Worm (Caenorhabditis elegans): ENCODE measurements around the gene ZK892.6.

ZK892.6 gene

DNA sequence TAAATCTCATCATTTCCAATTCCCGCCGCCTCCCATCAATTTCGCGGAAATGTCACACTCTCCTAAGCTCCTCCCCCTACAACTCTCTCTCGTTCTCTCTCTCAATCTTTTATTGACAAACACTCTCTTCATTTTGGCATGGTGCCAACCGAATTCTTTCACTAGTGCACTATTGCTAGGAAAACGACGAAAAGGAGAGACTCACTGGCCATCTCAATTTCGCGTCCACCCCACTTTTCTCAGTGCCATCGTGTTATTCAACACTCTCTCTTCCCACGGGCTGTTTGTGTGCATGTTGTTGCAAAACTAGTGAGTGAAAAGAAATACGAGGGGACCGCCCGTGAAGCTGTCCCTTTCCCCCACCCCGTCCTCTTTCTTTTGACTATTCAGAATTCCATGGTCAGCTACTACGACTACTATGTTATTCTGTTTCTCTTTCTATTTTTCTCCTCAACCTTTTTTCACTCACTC, 5.0 kb upstream of the ZK892.6 start (continued):
- peak; percentile 8 for TF ChIP-seq lir-3 (tag; optimal IDR thresholded peaks at IDR 0.05; ENCODE audit: poor library complexity)
- TF ChIP-seq nhr-76 (tag; optimal IDR thresholded peaks at IDR 0.05): no peak
- TF ChIP-seq hlh-17 (GFP tag; optimal IDR thresholded peaks at IDR 0.05; ENCODE audit: borderline replicate concordance): no peak
- no peak for TF ChIP-seq C04F5.9 (tag; optimal IDR thresholded peaks at IDR 0.05)
- TF ChIP-seq tlp-1 (tag; optimal IDR thresholded peaks at IDR 0.05): no peak
- TF ChIP-seq lin-13 (GFP tag; optimal IDR thresholded peaks at IDR 0.05): peak; percentile 33
- TF ChIP-seq C34B4.2 (tag; optimal IDR thresholded peaks at IDR 0.05): no peak
- peak; percentile 75 for TF ChIP-seq nhr-85 (tag)
- TF ChIP-seq pax-3 (tag; optimal IDR thresholded peaks at IDR 0.05): no peak
- TF ChIP-seq ceh-8 (GFP tag; optimal IDR thresholded peaks at IDR 0.05): peak; percentile 13

DNA sequence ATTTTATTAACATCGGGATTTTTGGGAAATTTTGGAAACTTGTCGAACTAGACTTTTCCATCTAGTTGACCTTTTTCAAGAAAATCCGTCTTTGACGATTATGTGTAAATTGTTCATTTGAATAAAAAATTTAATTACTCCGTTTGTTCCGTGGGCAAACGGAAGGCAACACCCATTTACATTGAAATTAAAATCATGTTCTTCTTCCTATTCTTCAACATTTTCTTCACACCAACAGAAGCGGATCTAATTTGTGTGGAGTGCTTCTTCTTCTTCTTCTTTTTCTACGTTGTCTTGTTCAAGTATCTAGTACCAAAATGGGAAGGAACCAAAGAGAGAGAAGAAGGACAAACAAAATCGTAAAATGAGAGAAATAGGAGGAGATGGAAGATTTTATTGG, 2.5 kb upstream of the ZK892.6 start:
- TF ChIP-seq lin-14 (GFP tag; optimal IDR thresholded peaks at IDR 0.05) (peak; percentile 23), ets-5 (GFP tag; IDR thresholded peaks at IDR 0.05) (no peak)

DNA sequence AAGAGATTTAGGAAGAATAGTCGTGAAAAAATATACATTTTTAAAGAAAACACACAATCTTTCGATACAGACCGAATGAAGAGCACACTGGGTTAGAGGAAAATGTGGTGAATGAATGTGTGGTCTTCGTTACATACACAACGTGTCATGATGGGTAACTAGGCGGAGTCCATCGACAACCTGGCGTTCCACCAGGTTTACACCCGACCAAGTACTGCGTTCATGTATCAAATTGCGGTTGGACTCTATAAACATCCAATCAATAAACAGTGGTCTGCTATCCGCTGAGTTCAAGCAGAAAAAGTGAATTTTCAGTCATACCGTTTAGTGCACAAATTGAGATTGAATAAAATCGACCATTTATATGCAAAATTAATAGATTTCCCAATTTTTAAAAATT, 1.8 kb upstream of the ZK892.6 start, which contains the start of gene sdz-38:
Gene sdz-38 (minus strand): TSS at position 101 of the 400 bp plus-strand sequence.
- TF ChIP-seq jun-1 (tag; optimal IDR thresholded peaks at IDR 0.05) (no peak), C16A3.4 (tag; optimal IDR thresholded peaks at IDR 0.05) (no peak), swsn-7 (tag; optimal IDR thresholded peaks at IDR 0.05) (no peak), Y116A8C.19 (tag; optimal IDR thresholded peaks at IDR 0.05; ENCODE audit: borderline replicate concordance) (no peak), nhr-19 (GFP tag; conservative IDR thresholded peaks at IDR 0.05) (no peak), ceh-8 (GFP tag; optimal IDR thresholded peaks at IDR 0.05) (no peak), nhr-11 (tag; optimal IDR thresholded peaks at IDR 0.05) (no peak), pax-3 (tag; optimal IDR thresholded peaks at IDR 0.05) (no peak), lin-15B (tag; optimal IDR thresholded peaks at IDR 0.05) (no peak), ceh-88 (GFP tag; IDR thresholded peaks at IDR 0.05) (no peak), grh-1 (GFP tag; IDR thresholded peaks at IDR 0.05) (no peak)

DNA sequence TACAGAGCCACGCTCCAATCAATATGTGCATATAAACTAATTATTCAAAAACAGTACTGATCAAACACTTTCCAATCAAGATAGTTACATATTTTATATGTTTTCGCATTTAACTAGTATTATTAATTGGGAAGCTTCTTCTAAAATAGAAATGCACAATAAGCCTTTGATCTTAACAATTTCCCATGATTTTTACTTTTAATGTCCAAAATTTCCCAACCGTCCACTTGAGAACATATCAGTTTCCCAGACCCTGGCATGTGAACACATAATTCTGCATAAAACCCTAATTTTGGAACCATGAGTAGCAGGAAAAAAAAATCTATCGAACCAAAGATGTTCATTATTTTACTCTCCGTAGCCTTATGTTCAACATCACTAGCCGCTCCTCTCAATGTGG, 3.5 kb downstream of the ZK892.6 start, which contains the start of gene R53.8:
Gene R53.8 (plus strand): TSS at position 301 of the 400 bp plus-strand sequence.
- TF ChIP-seq F16B12.6 (tag; optimal IDR thresholded peaks at IDR 0.05) (no peak), tlp-1 (tag; optimal IDR thresholded peaks at IDR 0.05) (no peak), alr-1 (tag; optimal IDR thresholded peaks at IDR 0.05; ENCODE audit: borderline replicate concordance) (no peak)

DNA sequence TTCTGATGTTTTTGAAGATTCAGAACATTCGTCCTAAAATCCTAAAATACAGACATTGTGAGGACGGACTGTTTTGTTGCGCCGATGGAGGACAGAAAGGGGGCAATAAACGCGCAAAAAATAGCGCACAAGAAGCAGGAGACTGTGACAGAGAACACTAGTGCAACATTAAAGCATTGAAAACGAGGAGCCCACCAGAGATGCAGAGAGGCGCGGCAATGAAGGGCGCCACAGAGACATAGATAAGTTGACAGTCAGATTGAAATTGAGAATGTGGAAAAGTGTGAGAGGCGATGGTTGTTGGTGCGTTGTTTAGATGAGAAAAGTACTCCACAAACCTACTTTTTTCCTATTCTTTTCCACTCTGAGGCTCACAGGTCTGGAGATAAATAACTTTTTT, 5.0 kb downstream of the ZK892.6 start, which contains the start of gene aakg-5:
Gene aakg-5 (minus strand): TSS at position 159 of the 400 bp plus-strand sequence.
- peak; percentile 79 for TF ChIP-seq nhr-11 (tag; optimal IDR thresholded peaks at IDR 0.05)
- peak; percentile 28 to 72 for TF ChIP-seq egl-27 (tag; optimal IDR thresholded peaks at IDR 0.05)
- TF ChIP-seq C04F5.9 (tag; optimal IDR thresholded peaks at IDR 0.05): peak; percentile 56
- no peak for TF ChIP-seq pqm-1 (tag; optimal IDR thresholded peaks at IDR 0.05)
- TF ChIP-seq elt-2 (tag; optimal IDR thresholded peaks at IDR 0.05): peak; percentile 80
- TF ChIP-seq lsy-2 (tag; optimal IDR thresholded peaks at IDR 0.05): peak; percentile 78 to 89
- TF ChIP-seq snu-23 (GFP tag; optimal IDR thresholded peaks at IDR 0.05): peak; percentile 92
- TF ChIP-seq hlh-17 (GFP tag; optimal IDR thresholded peaks at IDR 0.05; ENCODE audit: borderline replicate concordance): no peak
- peak; percentile 82 for TF ChIP-seq nhr-19 (GFP tag; conservative IDR thresholded peaks at IDR 0.05)
- peak; percentile 90 for TF ChIP-seq skn-1 (tag; optimal IDR thresholded peaks at IDR 0.05)
- no peak for TF ChIP-seq efl-3 (GFP tag; optimal IDR thresholded peaks at IDR 0.05)
- TF ChIP-seq pax-3 (tag; optimal IDR thresholded peaks at IDR 0.05): peak; percentile 21
- TF ChIP-seq sptf-1 (tag; optimal IDR thresholded peaks at IDR 0.05): no peak
- TF ChIP-seq C16A3.4 (tag; optimal IDR thresholded peaks at IDR 0.05): peak; percentile 56
- no peak for TF ChIP-seq zag-1 (tag; optimal IDR thresholded peaks at IDR 0.05)
- TF ChIP-seq lin-14 (GFP tag; optimal IDR thresholded peaks at IDR 0.05): peak; percentile 96
- TF ChIP-seq ceh-8 (GFP tag; optimal IDR thresholded peaks at IDR 0.05): no peak
- no peak for TF ChIP-seq nhr-12 (tag; optimal IDR thresholded peaks at IDR 0.05)
- no peak for TF ChIP-seq aha-1 (tag; optimal IDR thresholded peaks at IDR 0.05)
- TF ChIP-seq irx-1 (tag; optimal IDR thresholded peaks at IDR 0.05): peak; percentile 66
- TF ChIP-seq fos-1 (tag; optimal IDR thresholded peaks at IDR 0.05): peak; percentile 67
- TF ChIP-seq lin-39 (tag; optimal IDR thresholded peaks at IDR 0.05): peak; percentile 46
- no peak for TF ChIP-seq ces-1 (GFP tag; optimal IDR thresholded peaks at IDR 0.05)
- peak; percentile 94 for TF ChIP-seq nhr-20 (tag; optimal IDR thresholded peaks at IDR 0.05)
- TF ChIP-seq sox-4 (tag; optimal IDR thresholded peaks at IDR 0.05): no peak
- no peak for TF ChIP-seq C34B4.2 (tag; optimal IDR thresholded peaks at IDR 0.05)
- peak; percentile 92 for TF ChIP-seq tbx-2 (tag; optimal IDR thresholded peaks at IDR 0.05)
- no peak for TF ChIP-seq hlh-4 (tag; optimal IDR thresholded peaks at IDR 0.05)
- peak; percentile 70 for TF ChIP-seq dsc-1 (tag; optimal IDR thresholded peaks at IDR 0.05)
- no peak for TF ChIP-seq ceh-63 (GFP tag; optimal IDR thresholded peaks at IDR 0.05)

All from whole organism, L1 larva.